Fruit fly (Drosophila melanogaster) whole organism, prepupa: Measurements from ENCODE around the gene PolD2.
A peak's percentile ranks its signal among the peaks of the same experiment; 100 is the strongest.

Experiments used
- Blimp-1 ChIP-seq: fragments of 200-800 bp; sonication (Bioruptor generic); optimal IDR thresholded peaks from 3 replicates; lab custom pipeline; 2017; ENCODE audit warnings: missing biosample characterization, missing genetic modification characterization, mild to moderate bottlenecking, moderate library complexity, missing genetic modification reagents
- CG10631 ChIP-seq: fragments of 200-800 bp; sonication (Bioruptor generic); optimal IDR thresholded peaks from 2 replicates; lab custom pipeline; 2016; ENCODE audit warnings: missing biosample characterization, missing genetic modification characterization
- CG11762 ChIP-seq: fragments of 200-800 bp; sonication (Bioruptor generic); optimal IDR thresholded peaks from 3 replicates; lab custom pipeline; 2016; ENCODE audit warnings: missing biosample characterization, missing genetic modification characterization; ENCODE audit not compliant: insufficient read depth
- CG11902 ChIP-seq: fragments of 200-800 bp; sonication (Bioruptor generic); optimal IDR thresholded peaks from 3 replicates; lab custom pipeline; 2016; ENCODE audit warnings: missing biosample characterization, missing genetic modification characterization
- CG15336 ChIP-seq: fragments of 200-800 bp; sonication (Bioruptor generic); IDR thresholded peaks from 2 replicates; pipeline ENCODE4 v1.3.6; 2022; ENCODE audit warnings: missing biosample characterization, missing genetic modification characterization
- CG1621 ChIP-seq: fragments of 200-800 bp; sonication (Bioruptor generic); optimal IDR thresholded peaks from 3 replicates; lab custom pipeline; 2018; ENCODE audit warnings: missing biosample characterization, mild to moderate bottlenecking, missing genetic modification characterization
- CG16779 ChIP-seq: fragments of 200-800 bp; sonication (Bioruptor generic); optimal IDR thresholded peaks from 3 replicates; lab custom pipeline; 2017; ENCODE audit warnings: missing biosample characterization, mild to moderate bottlenecking, missing genetic modification characterization
- CG31627 ChIP-seq: fragments of 200-800 bp; sonication (Bioruptor generic); optimal IDR thresholded peaks from 3 replicates; lab custom pipeline; 2016; ENCODE audit warnings: missing biosample characterization, missing genetic modification characterization
- CG34406 ChIP-seq: fragments of 200-800 bp; sonication (Bioruptor generic); optimal IDR thresholded peaks from 3 replicates; lab custom pipeline; 2016; ENCODE audit warnings: missing biosample characterization, missing genetic modification characterization
- CG4318 ChIP-seq: fragments of 200-800 bp; sonication (Bioruptor generic); optimal IDR thresholded peaks from 3 replicates; lab custom pipeline; 2017; ENCODE audit warnings: missing biosample characterization, mild to moderate bottlenecking, missing genetic modification characterization
- CG6163 ChIP-seq: fragments of 200-800 bp; sonication (Bioruptor generic); IDR thresholded peaks from 3 replicates; pipeline ENCODE4 v1.3.6; 2022; ENCODE audit warnings: missing biosample characterization, missing genetic modification characterization
- CG6792 ChIP-seq: fragments of 200-800 bp; sonication (Bioruptor generic); optimal IDR thresholded peaks from 3 replicates; lab custom pipeline; 2016; ENCODE audit warnings: missing biosample characterization, missing genetic modification characterization
- CG6808 ChIP-seq: fragments of 200-800 bp; sonication (Bioruptor generic); optimal IDR thresholded peaks from 3 replicates; lab custom pipeline; 2017; ENCODE audit warnings: missing biosample characterization, missing genetic modification characterization, mild to moderate bottlenecking, moderate library complexity, missing genetic modification reagents
- CG6854 ChIP-seq: fragments of 200-800 bp; sonication (Bioruptor generic); optimal IDR thresholded peaks from 2 replicates; lab custom pipeline; 2017; ENCODE audit warnings: missing biosample characterization, mild to moderate bottlenecking, missing genetic modification characterization
- CG7368 ChIP-seq: fragments of 200-800 bp; sonication (Bioruptor generic); optimal IDR thresholded peaks from 3 replicates; lab custom pipeline; 2016; ENCODE audit warnings: missing biosample characterization, missing genetic modification characterization
- CG8119 ChIP-seq: fragments of 200-800 bp; sonication (Bioruptor generic); IDR thresholded peaks from 3 replicates; pipeline ENCODE4 v1.3.6; 2022; ENCODE audit warnings: missing biosample characterization, missing genetic modification characterization
- CG8319 ChIP-seq: fragments of 200-800 bp; sonication (Bioruptor generic); optimal IDR thresholded peaks from 3 replicates; lab custom pipeline; 2016; ENCODE audit warnings: missing biosample characterization, missing genetic modification characterization
- CG8632 ChIP-seq: fragments of 200-800 bp; sonication (Bioruptor generic); optimal IDR thresholded peaks from 3 replicates; lab custom pipeline; 2016; ENCODE audit warnings: missing biosample characterization, missing genetic modification characterization
- CG9139 ChIP-seq: fragments of 200-800 bp; sonication (Bioruptor generic); optimal IDR thresholded peaks from 3 replicates; lab custom pipeline; 2017; ENCODE audit warnings: missing biosample characterization, mild to moderate bottlenecking, missing genetic modification characterization
- Eip75B ChIP-seq: fragments of 200-800 bp; sonication (Bioruptor generic); optimal IDR thresholded peaks from 3 replicates; lab custom pipeline; 2016; ENCODE audit warnings: missing biosample characterization, missing genetic modification characterization
- Eip78C ChIP-seq: fragments of 200-800 bp; sonication (Bioruptor generic); peaks from one replicate; lab custom pipeline; 2016; ENCODE audit warnings: missing biosample characterization, missing genetic modification characterization
- Eip93F ChIP-seq: fragments of 200-800 bp; sonication (Bioruptor generic); optimal IDR thresholded peaks from 2 replicates; lab custom pipeline; 2016; ENCODE audit warnings: missing biosample characterization, mild to moderate bottlenecking, missing genetic modification characterization
- Ets21C ChIP-seq: fragments of 200-800 bp; sonication (Bioruptor generic); optimal IDR thresholded peaks from 3 replicates; lab custom pipeline; 2016; ENCODE audit warnings: missing biosample characterization, missing genetic modification characterization
- Ets96B ChIP-seq: fragments of 200-800 bp; optimal IDR thresholded peaks from 2 replicates; lab custom pipeline; 2019; ENCODE audit warnings: missing biosample characterization, mild to moderate bottlenecking, missing genetic modification characterization, moderate library complexity
- Gug ChIP-seq: fragments of 200-800 bp; sonication (Bioruptor generic); IDR thresholded peaks from 2 replicates; pipeline ENCODE4 v1.3.6; 2022; ENCODE audit warnings: missing biosample characterization, missing genetic modification characterization
- Hr38 ChIP-seq: sonication (Bioruptor generic); optimal IDR thresholded peaks from 2 replicates; lab custom pipeline; 2016; ENCODE audit warnings: missing biosample characterization, missing genetic modification characterization
- Hr39 ChIP-seq: fragments of 200-800 bp; sonication (Bioruptor generic); optimal IDR thresholded peaks from 2 replicates; lab custom pipeline; 2016; ENCODE audit warnings: missing biosample characterization, missing genetic modification characterization
- Hr4 ChIP-seq: fragments of 200-800 bp; sonication (Bioruptor generic); optimal IDR thresholded peaks from 3 replicates; lab custom pipeline; 2016; ENCODE audit warnings: missing biosample characterization, missing genetic modification characterization
- Met ChIP-seq: fragments of 200-800 bp; sonication (Bioruptor generic); optimal IDR thresholded peaks from 3 replicates; lab custom pipeline; 2016; ENCODE audit warnings: missing biosample characterization, missing genetic modification characterization
- Smox ChIP-seq: fragments of 200-800 bp; sonication (Bioruptor generic); optimal IDR thresholded peaks from 3 replicates; lab custom pipeline; 2016; ENCODE audit warnings: missing biosample characterization, missing genetic modification characterization
- Sox102F ChIP-seq: fragments of 200-800 bp; sonication (Bioruptor generic); optimal IDR thresholded peaks from 2 replicates; lab custom pipeline; 2016; ENCODE audit warnings: missing biosample characterization, mild to moderate bottlenecking, missing genetic modification characterization
- Sox14 ChIP-seq: fragments of 200-800 bp; sonication (Bioruptor generic); optimal IDR thresholded peaks from 3 replicates; lab custom pipeline; 2016; ENCODE audit warnings: missing biosample characterization, missing genetic modification characterization
- achi ChIP-seq: fragments of 200-800 bp; sonication (Bioruptor generic); optimal IDR thresholded peaks from 3 replicates; lab custom pipeline; 2016; ENCODE audit warnings: missing biosample characterization, missing genetic modification characterization
- acj6 ChIP-seq: fragments of 200-800 bp; sonication (Bioruptor generic); optimal IDR thresholded peaks from 3 replicates; lab custom pipeline; 2016; ENCODE audit warnings: missing biosample characterization, missing genetic modification characterization
- cyc ChIP-seq: fragments of 200-800 bp; sonication (Bioruptor generic); optimal IDR thresholded peaks from 3 replicates; lab custom pipeline; 2016; ENCODE audit warnings: missing biosample characterization, missing genetic modification characterization
- dac ChIP-seq: fragments of 200-800 bp; sonication (Bioruptor generic); optimal IDR thresholded peaks from 2 replicates; lab custom pipeline; 2017; ENCODE audit warnings: missing biosample characterization, mild to moderate bottlenecking, missing genetic modification characterization
- dsx ChIP-seq: fragments of 200-800 bp; optimal IDR thresholded peaks from 3 replicates; lab custom pipeline; 2019; ENCODE audit warnings: missing biosample characterization, mild to moderate bottlenecking, missing genetic modification characterization, moderate library complexity; ENCODE audit not compliant: poor library complexity, severe bottlenecking
- eg ChIP-seq: fragments of 200-800 bp; sonication (Bioruptor generic); IDR thresholded peaks from 3 replicates; pipeline ENCODE4 v1.3.6; 2022; ENCODE audit warnings: missing biosample characterization, missing genetic modification characterization
- esn ChIP-seq: fragments of 200-800 bp; sonication (Bioruptor generic); optimal IDR thresholded peaks from 2 replicates; lab custom pipeline; 2016; ENCODE audit warnings: missing biosample characterization, mild to moderate bottlenecking, missing genetic modification characterization, moderate library complexity
- fd59A ChIP-seq: fragments of 200-800 bp; sonication (Bioruptor generic); optimal IDR thresholded peaks from 2 replicates; lab custom pipeline; 2017; ENCODE audit warnings: missing biosample characterization, mild to moderate bottlenecking, missing genetic modification characterization, missing genetic modification reagents
- fkh ChIP-seq: fragments of 200-800 bp; sonication (Bioruptor generic); optimal IDR thresholded peaks from 3 replicates; lab custom pipeline; 2017; ENCODE audit warnings: missing biosample characterization, mild to moderate bottlenecking, missing genetic modification characterization, moderate library complexity
- lz ChIP-seq: fragments of 200-800 bp; sonication (Bioruptor generic); optimal IDR thresholded peaks from 3 replicates; lab custom pipeline; 2016; ENCODE audit warnings: missing biosample characterization, missing genetic modification characterization
- net ChIP-seq: fragments of 200-800 bp; sonication (Bioruptor generic); optimal IDR thresholded peaks from 3 replicates; lab custom pipeline; 2016; ENCODE audit warnings: missing biosample characterization, missing genetic modification characterization
- pdm3 ChIP-seq: fragments of 200-800 bp; sonication (Bioruptor generic); optimal IDR thresholded peaks from 3 replicates; lab custom pipeline; 2016; ENCODE audit warnings: missing biosample characterization, missing genetic modification characterization
- salr ChIP-seq, 2 experiments: fragments of 200-800 bp; sonication (Bioruptor generic); optimal IDR thresholded peaks; 3 replicates each; lab custom pipeline; 2016 to 2018; ENCODE audit warnings: missing biosample characterization in 2 of 2, missing genetic modification characterization in 2 of 2, mild to moderate bottlenecking in 1 of 2
- spab ChIP-seq: fragments of 200-800 bp; sonication (Bioruptor generic); optimal IDR thresholded peaks from 2 replicates; lab custom pipeline; 2017; ENCODE audit warnings: missing biosample characterization, mild to moderate bottlenecking, missing genetic modification characterization, missing genetic modification reagents
- ss ChIP-seq, 2 experiments: fragments of 200-800 bp; sonication (Bioruptor generic); optimal IDR thresholded peaks; 2 replicates in 1 of 2; 3 replicates in 1 of 2; lab custom pipeline; 2017 to 2018; ENCODE audit warnings: mild to moderate bottlenecking in 2 of 2, missing biosample characterization in 2 of 2, missing genetic modification characterization in 2 of 2, moderate library complexity in 1 of 2
- svp ChIP-seq: fragments of 200-800 bp; sonication (Bioruptor generic); peaks from one replicate; lab custom pipeline; 2016; ENCODE audit warnings: missing biosample characterization, missing genetic modification characterization
- topi ChIP-seq: fragments of 200-800 bp; sonication (Bioruptor generic); optimal IDR thresholded peaks from 3 replicates; lab custom pipeline; 2016; ENCODE audit warnings: missing biosample characterization, missing genetic modification characterization
- vri ChIP-seq: fragments of 200-800 bp; sonication (Bioruptor generic); optimal IDR thresholded peaks from 3 replicates; lab custom pipeline; 2016; ENCODE audit warnings: missing biosample characterization, mild to moderate bottlenecking, missing genetic modification characterization

The PolD2 gene

dm6 chr3L:1774713-1775648, at the start of gene PolD2, which contains the start of gene CG13933:
Gene PolD2 (plus strand): TSS chr3L:1775633.
Gene CG13933 (minus strand): TSS chr3L:1775147.
- peak; percentile 89 for TF ChIP-seq Ets96B
- TF ChIP-seq CG10631 (GFP tag; lab: Kevin White, UChicago): peak; percentile 97
- TF ChIP-seq pdm3 (GFP tag; lab: Kevin White, UChicago): peak; percentile 93
- TF ChIP-seq Eip93F: peak; percentile 46
- no peak for TF ChIP-seq spab (GFP tag; lab: Kevin White, UChicago)
- TF ChIP-seq CG9139 (GFP tag; lab: Kevin White, UChicago): no peak
- peak; percentile 87 for TF ChIP-seq fd59A
- TF ChIP-seq vri: no peak
- no peak for TF ChIP-seq CG7368 (GFP tag; lab: Kevin White, UChicago)
- peak; percentile 100 for TF ChIP-seq CG6163 (GFP tag; lab: Robert Waterston, UW)
- TF ChIP-seq topi (GFP tag; lab: Kevin White, UChicago): peak; percentile 90
- TF ChIP-seq esn (GFP tag; lab: Kevin White, UChicago): peak; percentile 96
- TF ChIP-seq CG16779: peak; percentile 89
- TF ChIP-seq Sox102F (GFP tag; lab: Kevin White, UChicago): peak; percentile 94
- no peak for TF ChIP-seq CG6808 (GFP tag; lab: Kevin White, UChicago)
- peak; percentile 99 for TF ChIP-seq acj6 (GFP tag; lab: Kevin White, UChicago)
- no peak for TF ChIP-seq CG4318 (GFP tag; lab: Kevin White, UChicago)
- TF ChIP-seq cyc (GFP tag; lab: Kevin White, UChicago): peak; percentile 83
- TF ChIP-seq CG6792 (GFP tag; lab: Kevin White, UChicago): peak; percentile 93
- TF ChIP-seq svp (GFP tag; lab: Kevin White, UChicago): peak; percentile 97
- TF ChIP-seq Smox: peak; percentile 91
- peak; percentile 94 for TF ChIP-seq Sox14 (GFP tag; lab: Kevin White, UChicago)
- TF ChIP-seq Eip75B: no peak
- TF ChIP-seq salr (GFP tag; optimal IDR thresholded peaks at IDR 0.05; lab: Kevin White, UChicago): peak in 1 of 2 experiments; percentile 93
- peak; percentile 92 for TF ChIP-seq achi
- peak; percentile 91 for TF ChIP-seq lz
- TF ChIP-seq net (GFP tag; lab: Kevin White, UChicago): no peak
- no peak for TF ChIP-seq CG6854 (GFP tag; lab: Kevin White, UChicago)
- TF ChIP-seq CG1621 (tag; lab: Kevin White, UChicago): no peak
- TF ChIP-seq Gug: peak; percentile 84
- peak; percentile 79 for TF ChIP-seq CG11902
- TF ChIP-seq CG11762 (GFP tag; lab: Kevin White, UChicago): peak; percentile 84
- TF ChIP-seq Ets21C: peak; percentile 85
- peak; percentile 99 for TF ChIP-seq CG34406
- peak in 1 of 2 experiments; percentile 97 for TF ChIP-seq ss (GFP tag; optimal IDR thresholded peaks at IDR 0.05; lab: Kevin White, UChicago)
- peak; percentile 99 for TF ChIP-seq CG15336 (GFP tag; lab: Robert Waterston, UW)
- TF ChIP-seq CG8319 (GFP tag; lab: Kevin White, UChicago): peak; percentile 60
- TF ChIP-seq Hr39 (GFP tag; lab: Kevin White, UChicago): peak; percentile 93
- peak; percentile 98 for TF ChIP-seq dsx (GFP tag; lab: Kevin White, UChicago)
- TF ChIP-seq CG8119 (GFP tag; lab: Robert Waterston, UW): peak; percentile 99
- peak; percentile 99 for TF ChIP-seq Eip78C (GFP tag; lab: Kevin White, UChicago)
- no peak for TF ChIP-seq dac (GFP tag; lab: Kevin White, UChicago)
- peak; percentile 34 for TF ChIP-seq Hr38 (GFP tag; lab: Kevin White, UChicago)
- no peak for TF ChIP-seq fkh (GFP tag; lab: Kevin White, UChicago)
- peak; percentile 96 for TF ChIP-seq Hr4 (GFP tag; lab: Kevin White, UChicago)
- peak; percentile 67 for TF ChIP-seq Blimp-1 (GFP tag; lab: Kevin White, UChicago)
- peak; percentile 95 for TF ChIP-seq Met (GFP tag; lab: Kevin White, UChicago)
- peak; percentile 93 for TF ChIP-seq CG31627
- TF ChIP-seq CG8632 (GFP tag; lab: Kevin White, UChicago): peak; percentile 99
- peak; percentile 98 for TF ChIP-seq eg (GFP tag; lab: Robert Waterston, UW)
